ENCODE assay signal across 4 worm cellular contexts in the genomic region with DNA sequence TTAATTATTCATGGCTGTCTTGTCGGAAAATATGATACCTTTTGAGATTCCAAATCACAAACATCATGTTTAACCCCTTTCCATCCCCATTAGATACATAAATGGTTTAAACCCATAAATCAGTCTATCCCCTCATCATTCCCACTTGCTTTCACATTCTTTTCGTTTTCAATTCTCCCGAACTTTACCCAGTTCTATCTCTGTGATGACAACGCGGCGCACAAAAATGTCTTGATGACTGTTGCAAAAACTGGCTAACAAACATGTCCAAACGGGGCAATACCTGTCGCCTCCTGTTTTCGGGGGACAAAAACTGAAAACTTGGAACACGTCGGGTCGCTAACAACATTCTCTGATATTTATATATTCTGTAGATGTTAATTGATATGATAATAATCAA.
TF ChIP-seq lines count a peak whose summit lies in the region.

No protein-coding gene starts in this region.

TF ChIP-seq in whole organism, L1 larva, 84 proteins besides CTCF, POLR2A, EP300 and RAD21 (continues in another document):
- TF ChIP-seq snu-23 (GFP tag; optimal IDR thresholded peaks at IDR 0.05; lab: Kevin White, UChicago) (no peak), grh-1 (GFP tag; IDR thresholded peaks at IDR 0.05; lab: Robert Waterston, UW) (no peak), Y116A8C.19 (tag; optimal IDR thresholded peaks at IDR 0.05; lab: Kevin White, UChicago; ENCODE audit: borderline replicate concordance) (no peak), nhr-47 (tag; optimal IDR thresholded peaks at IDR 0.05; lab: Kevin White, UChicago) (no peak), unc-62 (GFP tag; optimal IDR thresholded peaks at IDR 0.05; lab: Kevin White, UChicago) (no peak), fos-1 (tag; optimal IDR thresholded peaks at IDR 0.05; lab: Kevin White, UChicago) (no peak), ces-1 (GFP tag; optimal IDR thresholded peaks at IDR 0.05; lab: Kevin White, UChicago) (no peak), lin-39 (tag; optimal IDR thresholded peaks at IDR 0.05; lab: Kevin White, UChicago) (no peak), nhr-76 (tag; optimal IDR thresholded peaks at IDR 0.05; lab: Kevin White, UChicago) (no peak), ets-5 (GFP tag; IDR thresholded peaks at IDR 0.05; lab: Robert Waterston, UW) (no peak), nhr-28 (tag; optimal IDR thresholded peaks at IDR 0.05; lab: Kevin White, UChicago) (no peak), elt-2 (tag; optimal IDR thresholded peaks at IDR 0.05; lab: Kevin White, UChicago) (no peak), unc-30 (tag; optimal IDR thresholded peaks at IDR 0.05; lab: Kevin White, UChicago) (no peak), rnt-1 (tag; optimal IDR thresholded peaks at IDR 0.05; lab: Kevin White, UChicago) (no peak), mef-2 (tag; optimal IDR thresholded peaks at IDR 0.05; lab: Kevin White, UChicago) (no peak), blmp-1 (tag; optimal IDR thresholded peaks at IDR 0.05; lab: Kevin White, UChicago) (peak; percentile 93), sup-37 (GFP tag; optimal IDR thresholded peaks at IDR 0.05; lab: Kevin White, UChicago) (no peak), nhr-237 (tag; optimal IDR thresholded peaks at IDR 0.05; lab: Kevin White, UChicago) (no peak), nhr-12 (tag; optimal IDR thresholded peaks at IDR 0.05; lab: Kevin White, UChicago) (no peak), nhr-11 (tag; optimal IDR thresholded peaks at IDR 0.05; lab: Kevin White, UChicago) (no peak), ama-1 (optimal IDR thresholded peaks at IDR 0.05; lab: Kevin White, UChicago) (peak; percentile 63), ztf-4 (tag; optimal IDR thresholded peaks at IDR 0.05; lab: Kevin White, UChicago) (peak; percentile 59), jun-1 (tag; optimal IDR thresholded peaks at IDR 0.05; lab: Kevin White, UChicago) (peak; percentile 40)

TF ChIP-seq in whole organism, L2 larva, 48 proteins besides CTCF, POLR2A, EP300 and RAD21:
- TF ChIP-seq alr-1 (tag; optimal IDR thresholded peaks at IDR 0.05; lab: Kevin White, UChicago) (no peak), sma-3 (GFP tag; optimal IDR thresholded peaks at IDR 0.05; lab: Kevin White, UChicago) (no peak), unc-39 (tag; optimal IDR thresholded peaks at IDR 0.05; lab: Kevin White, UChicago) (no peak), F13H6.1 (tag; optimal IDR thresholded peaks at IDR 0.05; lab: Kevin White, UChicago) (no peak), nhr-21 (tag; optimal IDR thresholded peaks at IDR 0.05; lab: Kevin White, UChicago) (peak; percentile 84), lin-39 (tag; optimal IDR thresholded peaks at IDR 0.05; lab: Kevin White, UChicago) (no peak), Y55F3AM.14 (GFP tag; optimal IDR thresholded peaks at IDR 0.05; lab: Kevin White, UChicago) (no peak), mbf-1 (tag; optimal IDR thresholded peaks at IDR 0.05; lab: Kevin White, UChicago) (no peak), nhr-25 (tag; optimal IDR thresholded peaks at IDR 0.05; lab: Kevin White, UChicago) (peak; percentile 47), nhr-10 (tag; optimal IDR thresholded peaks at IDR 0.05; lab: Kevin White, UChicago) (no peak), elt-3 (tag; optimal IDR thresholded peaks at IDR 0.05; lab: Kevin White, UChicago) (peak; percentile 41), mab-5 (tag; optimal IDR thresholded peaks at IDR 0.05; lab: Kevin White, UChicago) (no peak), ama-1 (optimal IDR thresholded peaks at IDR 0.05; lab: Kevin White, UChicago) (peak; percentile 81), lsy-2 (tag; optimal IDR thresholded peaks at IDR 0.05; lab: Kevin White, UChicago) (no peak), elt-1 (tag; optimal IDR thresholded peaks at IDR 0.05; lab: Kevin White, UChicago) (no peak), unc-55 (GFP tag; optimal IDR thresholded peaks at IDR 0.05; lab: Kevin White, UChicago) (no peak), nhr-77 (tag; optimal IDR thresholded peaks at IDR 0.05; lab: Kevin White, UChicago) (no peak), fos-1 (tag; optimal IDR thresholded peaks at IDR 0.05; lab: Kevin White, UChicago) (peak; percentile 27), C34F6.9 (tag; optimal IDR thresholded peaks at IDR 0.05; lab: Kevin White, UChicago) (no peak), peb-1 (tag; optimal IDR thresholded peaks at IDR 0.05; lab: Kevin White, UChicago) (no peak), unc-62 (GFP tag; optimal IDR thresholded peaks at IDR 0.05; lab: Kevin White, UChicago) (peak; percentile 56), ztf-1 (GFP tag; conservative IDR thresholded peaks at IDR 0.05; lab: Robert Waterston, UW) (no peak), nhr-129 (tag; optimal IDR thresholded peaks at IDR 0.05; lab: Kevin White, UChicago) (no peak), blmp-1 (tag; optimal IDR thresholded peaks at IDR 0.05; lab: Kevin White, UChicago; ENCODE audit: insufficient read depth) (peak; percentile 67)

TF ChIP-seq in whole organism, L3 larva, 47 proteins besides CTCF, POLR2A, EP300 and RAD21:
- TF ChIP-seq mdl-1 (tag; optimal IDR thresholded peaks at IDR 0.05; lab: Kevin White, UChicago) (no peak), nfya-1 (tag; optimal IDR thresholded peaks at IDR 0.05; lab: Kevin White, UChicago; ENCODE audit: insufficient read depth) (peak; percentile 25), elt-3 (tag; optimal IDR thresholded peaks at IDR 0.05; lab: Kevin White, UChicago) (peak in 1 of 3 experiments; percentile 73), nhr-12 (tag; optimal IDR thresholded peaks at IDR 0.05; lab: Kevin White, UChicago) (no peak), R02D3.7 (tag; optimal IDR thresholded peaks at IDR 0.05; lab: Kevin White, UChicago) (peak; percentile 28), nhr-67 (tag; optimal IDR thresholded peaks at IDR 0.05; lab: Kevin White, UChicago) (no peak), nhr-77 (tag; optimal IDR thresholded peaks at IDR 0.05; lab: Kevin White, UChicago) (peak; percentile 16), hmg-11 (tag; optimal IDR thresholded peaks at IDR 0.05; lab: Kevin White, UChicago) (no peak), nhr-28 (tag; optimal IDR thresholded peaks at IDR 0.05; lab: Kevin White, UChicago) (no peak), skn-1 (tag; optimal IDR thresholded peaks at IDR 0.05; lab: Kevin White, UChicago) (no peak), pha-4 (tag; optimal IDR thresholded peaks at IDR 0.05; lab: Kevin White, UChicago) (no peak), lin-15B (tag; optimal IDR thresholded peaks at IDR 0.05; lab: Kevin White, UChicago) (no peak), nhr-23 (tag; optimal IDR thresholded peaks at IDR 0.05; lab: Kevin White, UChicago) (peak; percentile 64), tbx-2 (tag; optimal IDR thresholded peaks at IDR 0.05; lab: Kevin White, UChicago) (no peak), ztf-11 (tag; optimal IDR thresholded peaks at IDR 0.05; lab: Kevin White, UChicago) (no peak), nhr-25 (tag; optimal IDR thresholded peaks at IDR 0.05; lab: Kevin White, UChicago) (peak; percentile 78), ama-1 (optimal IDR thresholded peaks at IDR 0.05; lab: Kevin White, UChicago) (peak; percentile 91), ceh-28 (tag; optimal IDR thresholded peaks at IDR 0.05; lab: Kevin White, UChicago) (no peak), ZK546.5 (tag; optimal IDR thresholded peaks at IDR 0.05; lab: Kevin White, UChicago) (no peak), nhr-43 (tag; optimal IDR thresholded peaks at IDR 0.05; lab: Kevin White, UChicago; ENCODE audit: poor library complexity, severe bottlenecking) (peak; percentile 74), eor-1 (tag; optimal IDR thresholded peaks at IDR 0.05; lab: Kevin White, UChicago) (no peak), egl-5 (tag; optimal IDR thresholded peaks at IDR 0.05; lab: Kevin White, UChicago) (no peak), unc-62 (GFP tag; optimal IDR thresholded peaks at IDR 0.05; lab: Kevin White, UChicago) (peak; percentile 50), egl-27 (tag; optimal IDR thresholded peaks at IDR 0.05; lab: Kevin White, UChicago) (no peak)
TF ChIP-seq in whole organism, L3 larva: peak in this region for 9.

TF ChIP-seq in whole organism, L4 larva, 104 proteins besides CTCF, POLR2A, EP300 and RAD21 (continues in another document):
- no peak for TF ChIP-seq F10B5.3 (tag; optimal IDR thresholded peaks at IDR 0.05; lab: Kevin White, UChicago)
- no peak for TF ChIP-seq zip-2 (tag; optimal IDR thresholded peaks at IDR 0.05; lab: Kevin White, UChicago)
- no peak for TF ChIP-seq nhr-111 (GFP tag; optimal IDR thresholded peaks at IDR 0.05; lab: Kevin White, UChicago)
- no peak for TF ChIP-seq saeg-2 (GFP tag; IDR thresholded peaks at IDR 0.05; lab: Robert Waterston, UW)
- no peak for TF ChIP-seq lin-13 (GFP tag; optimal IDR thresholded peaks at IDR 0.05; lab: Kevin White, UChicago)
- peak; percentile 82 for TF ChIP-seq ama-1 (optimal IDR thresholded peaks at IDR 0.05; lab: Kevin White, UChicago)
- no peak for TF ChIP-seq snpc-4 (tag; optimal IDR thresholded peaks at IDR 0.05; lab: Kevin White, UChicago)
- no peak for TF ChIP-seq daf-19 (GFP tag; conservative IDR thresholded peaks at IDR 0.05; lab: Robert Waterston, UW)
- TF ChIP-seq hif-1 (tag; optimal IDR thresholded peaks at IDR 0.05; lab: Kevin White, UChicago): no peak
- TF ChIP-seq zag-1 (tag; optimal IDR thresholded peaks at IDR 0.05; lab: Kevin White, UChicago): no peak
- no peak for TF ChIP-seq mdt-29 (GFP tag; IDR thresholded peaks at IDR 0.05; lab: Robert Waterston, UW)
- TF ChIP-seq nhr-28 (tag; optimal IDR thresholded peaks at IDR 0.05; lab: Kevin White, UChicago): peak; percentile 42
- TF ChIP-seq lin-15B (tag; optimal IDR thresholded peaks at IDR 0.05; lab: Kevin White, UChicago): no peak
- TF ChIP-seq ceh-28 (tag; optimal IDR thresholded peaks at IDR 0.05; lab: Kevin White, UChicago): no peak
- TF ChIP-seq unc-39 (tag; optimal IDR thresholded peaks at IDR 0.05; lab: Kevin White, UChicago): no peak
- TF ChIP-seq aha-1 (tag; lab: Kevin White, UChicago): peak; percentile 73
- no peak for TF ChIP-seq zip-11 (GFP tag; IDR thresholded peaks at IDR 0.05; lab: Robert Waterston, UW)
- TF ChIP-seq mxl-2 (GFP tag; conservative IDR thresholded peaks at IDR 0.05; lab: Robert Waterston, UW): no peak
- TF ChIP-seq snpc-1.2 (GFP tag; IDR thresholded peaks at IDR 0.05; lab: Robert Waterston, UW): no peak
- no peak for TF ChIP-seq ceh-20 (GFP tag; IDR thresholded peaks at IDR 0.05; lab: Robert Waterston, UW)
- no peak for TF ChIP-seq pha-4 (GFP tag; IDR thresholded peaks at IDR 0.05; lab: Robert Waterston, UW)
- TF ChIP-seq pha-4 (tag; optimal IDR thresholded peaks at IDR 0.05; lab: Kevin White, UChicago): no peak
- no peak for TF ChIP-seq dmd-9 (GFP tag; IDR thresholded peaks at IDR 0.05; lab: Robert Waterston, UW)
- TF ChIP-seq arid-1 (GFP tag; conservative IDR thresholded peaks at IDR 0.05; lab: Robert Waterston, UW): no peak
- no peak for TF ChIP-seq dve-1 (tag; optimal IDR thresholded peaks at IDR 0.05; lab: Kevin White, UChicago; ENCODE audit: insufficient read depth)
- TF ChIP-seq lin-29 (GFP tag; IDR thresholded peaks at IDR 0.05; lab: Robert Waterston, UW): no peak
- TF ChIP-seq nhr-237 (tag; optimal IDR thresholded peaks at IDR 0.05; lab: Kevin White, UChicago): no peak
- TF ChIP-seq egl-43 (GFP tag; IDR thresholded peaks at IDR 0.05; lab: Robert Waterston, UW): no peak
- no peak for TF ChIP-seq mdl-1 (tag; optimal IDR thresholded peaks at IDR 0.05; lab: Kevin White, UChicago)
- TF ChIP-seq nhr-6 (tag; optimal IDR thresholded peaks at IDR 0.05; lab: Kevin White, UChicago): no peak
- TF ChIP-seq pqm-1 (tag; optimal IDR thresholded peaks at IDR 0.05; lab: Kevin White, UChicago): no peak

Comparison
In these comparisons a context has a peak if more than half of its experiments do, and no peak if none do; other contexts are left out.
1. Of the 29 proteins assayed by ChIP-seq in both whole organism, L4 larva and whole organism, L1 larva: peak only in whole organism, L4 larva: aha-1, dpl-1 and nhr-28; only in whole organism, L1 larva: jun-1; in both: ama-1; in neither: 24.